Fruit fly (Drosophila melanogaster): ENCODE data around the gene CG4911.
A peak's percentile ranks its signal among the peaks of the same experiment; 100 is the strongest.

Gene CG4911

DNA sequence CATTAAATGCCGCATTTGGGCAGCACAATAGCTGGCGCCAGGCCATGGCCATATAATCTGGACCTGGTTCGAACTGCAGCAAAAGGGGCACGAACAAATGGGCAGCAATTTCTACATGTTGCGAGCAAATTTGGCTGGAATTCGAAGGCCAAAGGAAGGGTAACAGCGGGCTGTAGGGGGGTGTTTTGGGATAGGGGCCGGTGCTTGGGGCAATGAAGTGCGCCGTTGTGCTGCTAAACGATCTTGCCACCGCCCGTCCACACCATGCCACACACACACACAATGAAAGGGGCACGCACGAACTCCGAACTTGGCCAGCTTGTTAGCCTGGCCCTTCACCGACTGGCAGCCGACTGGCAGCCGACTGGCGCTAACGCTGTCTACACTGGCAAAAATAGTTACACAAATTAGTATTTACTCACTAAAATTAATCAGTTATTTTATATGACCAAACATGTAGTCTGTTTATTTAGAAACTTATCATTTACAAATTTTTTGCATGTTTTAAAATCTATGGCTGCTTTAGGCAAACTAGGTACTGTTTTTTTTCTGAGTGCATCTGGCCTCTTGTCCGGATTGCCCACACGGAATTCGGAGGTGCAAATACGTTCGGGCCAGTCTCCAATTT, 38.4 kb downstream of the CG4911 start (continued):
- TF ChIP-seq CG7786 (GFP tag; optimal IDR thresholded peaks at IDR 0.05) (no peak), Poxn (GFP tag; IDR thresholded peaks at IDR 0.05) (no peak), eyg (GFP tag; optimal IDR thresholded peaks at IDR 0.05) (no peak), nom (GFP tag; optimal IDR thresholded peaks at IDR 0.05) (peak; percentile 61), CG18476 (GFP tag; optimal IDR thresholded peaks at IDR 0.05) (peak; percentile 73), CG2202 (tag; optimal IDR thresholded peaks at IDR 0.05) (peak; percentile 29), stc (GFP tag; IDR thresholded peaks at IDR 0.05) (peak; percentile 67; the same call in 1 of the 2 replicates), klu (GFP tag; IDR thresholded peaks at IDR 0.05) (no peak; the same call in 1 of the 2 replicates), CG11696 (GFP tag; IDR thresholded peaks at IDR 0.05) (0 out of 2 replicates have a peak, but pooled peaks have one; percentile 15), Nf-YA (GFP tag; IDR thresholded peaks at IDR 0.05) (0 out of 2 replicates have a peak, but pooled peaks have one; percentile 28), Abd-B (GFP tag; optimal IDR thresholded peaks at IDR 0.05) (no peak), gro (GFP tag; optimal IDR thresholded peaks at IDR 0.05) (no peak), Atf3 (GFP tag; optimal IDR thresholded peaks at IDR 0.05) (peak; percentile 28), CG14050 (GFP tag; IDR thresholded peaks at IDR 0.05) (peak; percentile 15; the same call in 1 of the 3 replicates), CG32532 (GFP tag; IDR thresholded peaks at IDR 0.05) (0 out of 2 replicates have a peak, but pooled peaks have one; percentile 12), Deaf1 (tag; optimal IDR thresholded peaks at IDR 0.05) (peak; percentile 70), CG9797 (GFP tag; optimal IDR thresholded peaks at IDR 0.05) (no peak), Bteb2 (GFP tag; optimal IDR thresholded peaks at IDR 0.05) (no peak), rib (GFP tag; IDR thresholded peaks at IDR 0.05) (no peak), CG2875 (GFP tag; optimal IDR thresholded peaks at IDR 0.05) (no peak), her (GFP tag; optimal IDR thresholded peaks at IDR 0.05) (no peak), CG13296 (GFP tag; optimal IDR thresholded peaks at IDR 0.05) (no peak), CG8359 (GFP tag; optimal IDR thresholded peaks at IDR 0.05; ENCODE audit: borderline replicate concordance) (peak; percentile 72), Neu2 (GFP tag; optimal IDR thresholded peaks at IDR 0.05; ENCODE audit: borderline replicate concordance) (peak; percentile 24), al (GFP tag; IDR thresholded peaks at IDR 0.05) (0 out of 2 replicates have a peak, but pooled peaks have one; percentile 17), twi (tag; optimal IDR thresholded peaks at IDR 0.05) (no peak), HmgZ (tag; optimal IDR thresholded peaks at IDR 0.05) (no peak), CG42726 (GFP tag; IDR thresholded peaks at IDR 0.05; ENCODE audit: partially characterized antibody) (no peak), ATbp (GFP tag; optimal IDR thresholded peaks at IDR 0.05) (no peak), CG10543 (GFP tag; optimal IDR thresholded peaks at IDR 0.05) (no peak), CG8924 (tag; optimal IDR thresholded peaks at IDR 0.05) (peak; percentile 45), sima (GFP tag; optimal IDR thresholded peaks at IDR 0.05) (no peak), danr (GFP tag; IDR thresholded peaks at IDR 0.05) (peak; percentile 65), GATAe (GFP tag; conservative IDR thresholded peaks at IDR 0.05) (no peak), fd3F (GFP tag; optimal IDR thresholded peaks at IDR 0.05) (no peak), Hr51 (GFP tag; optimal IDR thresholded peaks at IDR 0.05) (peak in 1 of 2 experiments; percentile 17), chm (GFP tag; IDR thresholded peaks at IDR 0.05) (peak; percentile 31; the same call in 1 of the 2 replicates), gcm2 (GFP tag; optimal IDR thresholded peaks at IDR 0.05) (no peak), CG18262 (tag; optimal IDR thresholded peaks at IDR 0.05) (peak; percentile 82), nerfin-1 (tag; optimal IDR thresholded peaks at IDR 0.05) (peak; percentile 70), CG17385 (GFP tag; optimal IDR thresholded peaks at IDR 0.05) (peak; percentile 17), org-1 (GFP tag; optimal IDR thresholded peaks at IDR 0.05) (no peak), Kr (GFP tag; optimal IDR thresholded peaks at IDR 0.05) (no peak), Fer3 (tag; optimal IDR thresholded peaks at IDR 0.05) (peak; percentile 39), CTCF (GFP tag; optimal IDR thresholded peaks at IDR 0.05) (no peak), CG1647 (GFP tag; optimal IDR thresholded peaks at IDR 0.05) (peak; percentile 35), CG15073 (GFP tag; optimal IDR thresholded peaks at IDR 0.05) (no peak), so (GFP tag; IDR thresholded peaks at IDR 0.05) (peak; percentile 76), CG9727 (GFP tag; optimal IDR thresholded peaks at IDR 0.05) (peak; percentile 80), CoRest (tag; optimal IDR thresholded peaks at IDR 0.05) (peak; percentile 53)
